Fruit fly (Drosophila melanogaster) whole organism, embryonic: Measurements from ENCODE around the gene Sc2.

Experiments
- Adf1 ChIP-seq: fragments of 200-800 bp; sonication (Bioruptor generic); IDR thresholded peaks from 2 replicates; pipeline ENCODE4 v1.3.6; 2022; ENCODE audit warnings: missing biosample characterization, missing genetic modification characterization
- Dbx ChIP-seq: fragments of 200-800 bp; sonication (Bioruptor generic); IDR thresholded peaks from 3 replicates; pipeline ENCODE4 v1.3.6; 2022; ENCODE audit warnings: missing biosample characterization, missing genetic modification characterization

- no peak for TF ChIP-seq Adf1 (GFP tag; lab: Robert Waterston, UW)
- no peak for TF ChIP-seq Dbx (GFP tag; lab: Robert Waterston, UW)
These were observed 29.5 kb downstream of the Sc2 start for dm6 chr3L:3932742-3933289.
